Fruit fly (Drosophila melanogaster) whole organism, embryonic: ENCODE measurements around the gene SCaMC.

ENCODE experiments used
- B-H2 ChIP-seq: fragments of 200-800 bp; sonication (Bioruptor generic); optimal IDR thresholded peaks from 2 replicates; lab custom pipeline; 2018; ENCODE audit warnings: missing biosample characterization, mild to moderate bottlenecking, missing genetic modification characterization
- CG10267 ChIP-seq: fragments of 200-800 bp; sonication (Bioruptor generic); optimal IDR thresholded peaks from 2 replicates; lab custom pipeline; 2018; ENCODE audit warnings: missing biosample characterization, mild to moderate bottlenecking, missing genetic modification characterization, moderate library complexity
- CG11247 ChIP-seq: fragments of 200-800 bp; sonication (Bioruptor generic); IDR thresholded peaks from 2 replicates; pipeline ENCODE4 v1.3.6; 2022; ENCODE audit warnings: missing biosample characterization, missing genetic modification characterization
- CG11560 ChIP-seq: fragments of 200-800 bp; sonication (Bioruptor generic); IDR thresholded peaks from 3 replicates; pipeline ENCODE4 v1.3.6; 2022; ENCODE audit warnings: missing biosample characterization, missing genetic modification characterization
- CG12071 ChIP-seq: fragments of 200-800 bp; sonication (Bioruptor generic); optimal IDR thresholded peaks from 3 replicates; lab custom pipeline; 2018; ENCODE audit warnings: missing biosample characterization, mild to moderate bottlenecking, missing genetic modification characterization
- CG12769 ChIP-seq: fragments of 200-800 bp; sonication (Bioruptor generic); optimal IDR thresholded peaks from 2 replicates; lab custom pipeline; 2019; ENCODE audit warnings: missing biosample characterization, mild to moderate bottlenecking, missing genetic modification characterization, moderate library complexity
- CG13287 ChIP-seq: fragments of 200-800 bp; sonication (Bioruptor generic); IDR thresholded peaks from 2 replicates; pipeline ENCODE4 v1.3.6; 2022; ENCODE audit warnings: missing biosample characterization, missing genetic modification characterization; ENCODE audit not compliant: partially characterized antibody
- CG13894 ChIP-seq: fragments of 200-800 bp; sonication (Bioruptor generic); optimal IDR thresholded peaks from 3 replicates; lab custom pipeline; 2018; ENCODE audit warnings: missing biosample characterization, mild to moderate bottlenecking, missing genetic modification characterization, moderate library complexity
- CG15011 ChIP-seq: fragments of 200-800 bp; sonication (Bioruptor generic); optimal IDR thresholded peaks from 3 replicates; lab custom pipeline; 2018; ENCODE audit warnings: missing biosample characterization, mild to moderate bottlenecking, missing genetic modification characterization
- CG15514 ChIP-seq: fragments of 200-800 bp; sonication (Bioruptor generic); optimal IDR thresholded peaks from 3 replicates; lab custom pipeline; 2017; ENCODE audit warnings: missing biosample characterization, missing genetic modification characterization, mild to moderate bottlenecking, moderate library complexity, missing genetic modification reagents
- CG16815 ChIP-seq: fragments of 200-800 bp; sonication (Bioruptor generic); optimal IDR thresholded peaks from 3 replicates; lab custom pipeline; 2017; ENCODE audit warnings: missing biosample characterization, mild to moderate bottlenecking, missing genetic modification characterization
- CG1832 ChIP-seq: fragments of 200-800 bp; sonication (Bioruptor generic); optimal IDR thresholded peaks from 2 replicates; lab custom pipeline; 2017; ENCODE audit warnings: missing biosample characterization, mild to moderate bottlenecking, missing genetic modification characterization, inconsistent platforms
- CG2875 ChIP-seq: fragments of 200-800 bp; sonication (Bioruptor generic); optimal IDR thresholded peaks from 2 replicates; lab custom pipeline; 2017; ENCODE audit warnings: missing biosample characterization, mild to moderate bottlenecking, missing genetic modification characterization, missing genetic modification reagents
- CG31388 ChIP-seq: fragments of 200-800 bp; sonication (Bioruptor generic); optimal IDR thresholded peaks from 2 replicates; lab custom pipeline; 2016; ENCODE audit warnings: missing biosample characterization, missing genetic modification characterization
- CG33557 ChIP-seq: fragments of 200-800 bp; sonication (Bioruptor generic); optimal IDR thresholded peaks from 2 replicates; lab custom pipeline; 2019; ENCODE audit warnings: missing biosample characterization, mild to moderate bottlenecking, missing genetic modification characterization, moderate library complexity
- CG3407 ChIP-seq: fragments of 200-800 bp; sonication (Bioruptor generic); optimal IDR thresholded peaks from 2 replicates; lab custom pipeline; 2018; ENCODE audit warnings: missing biosample characterization, mild to moderate bottlenecking, missing genetic modification characterization
- CG6175 ChIP-seq: fragments of 200-800 bp; sonication (Bioruptor generic); IDR thresholded peaks from 3 replicates; pipeline ENCODE4 v1.3.6; 2022; ENCODE audit warnings: missing biosample characterization, missing genetic modification characterization
- CG8388 ChIP-seq: fragments of 200-800 bp; sonication (Bioruptor generic); optimal IDR thresholded peaks from 2 replicates; lab custom pipeline; 2019; ENCODE audit warnings: missing biosample characterization, mild to moderate bottlenecking, missing genetic modification characterization, moderate library complexity
- CG8924 ChIP-seq: fragments of 200-800 bp; optimal IDR thresholded peaks from 3 replicates; lab custom pipeline; 2019; ENCODE audit warnings: missing biosample characterization, mild to moderate bottlenecking, missing genetic modification characterization, moderate library complexity
- CG9727 ChIP-seq: fragments of 200-800 bp; sonication (Bioruptor generic); optimal IDR thresholded peaks from 3 replicates; lab custom pipeline; 2017; ENCODE audit warnings: missing biosample characterization, mild to moderate bottlenecking, missing genetic modification characterization
- Dll ChIP-seq: fragments of 200-800 bp; sonication (Bioruptor generic); IDR thresholded peaks from 4 replicates; pipeline ENCODE4 v1.3.6; 2022; ENCODE audit warnings: missing biosample characterization, missing genetic modification characterization; ENCODE audit not compliant: partially characterized antibody
- Doc3 ChIP-seq: fragments of 200-800 bp; sonication (Bioruptor generic); IDR thresholded peaks from 3 replicates; pipeline ENCODE4 v1.3.6; 2022; ENCODE audit warnings: missing biosample characterization, missing genetic modification characterization; ENCODE audit not compliant: partially characterized antibody
- HLH3B ChIP-seq: fragments of 200-800 bp; sonication (Bioruptor generic); IDR thresholded peaks from 2 replicates; pipeline ENCODE4 v1.3.6; 2022; ENCODE audit warnings: missing biosample characterization, missing genetic modification characterization
- NC2α ChIP-seq: fragments of 200-800 bp; sonication (Bioruptor generic); optimal IDR thresholded peaks from 2 replicates; lab custom pipeline; 2016; ENCODE audit warnings: missing biosample characterization, missing genetic modification characterization
- Nf-YC ChIP-seq: fragments of 200-800 bp; optimal IDR thresholded peaks from 3 replicates; lab custom pipeline; 2019; ENCODE audit warnings: missing biosample characterization, mild to moderate bottlenecking, missing genetic modification characterization, moderate library complexity
- Scr ChIP-seq: fragments of 200-800 bp; sonication (Bioruptor generic); IDR thresholded peaks from 2 replicates; pipeline ENCODE4 v1.3.6; 2022; ENCODE audit warnings: missing biosample characterization, missing genetic modification characterization; ENCODE audit not compliant: partially characterized antibody
- Sin3A ChIP-seq: fragments of >200 bp; optimal IDR thresholded peaks from 2 replicates; lab custom pipeline; 2018
- amos ChIP-seq: fragments of 200-800 bp; sonication (Bioruptor generic); IDR thresholded peaks from 2 replicates; pipeline ENCODE4 v1.3.6; 2022; ENCODE audit warnings: missing biosample characterization, missing genetic modification characterization; ENCODE audit not compliant: partially characterized antibody
- bsh ChIP-seq, 2 experiments: fragments of 200-800 bp; sonication (Bioruptor generic); optimal IDR thresholded peaks; 2 replicates each; lab custom pipeline; 2017 to 2018; ENCODE audit warnings: mild to moderate bottlenecking in 2 of 2, missing biosample characterization in 2 of 2, missing genetic modification characterization in 2 of 2, moderate library complexity in 1 of 2
- cas ChIP-seq: fragments of 200-800 bp; sonication (Bioruptor generic); IDR thresholded peaks from 2 replicates; pipeline ENCODE4 v1.3.6; 2022; ENCODE audit warnings: missing biosample characterization, missing genetic modification characterization
- cato ChIP-seq: fragments of 200-800 bp; sonication (Bioruptor generic); optimal IDR thresholded peaks from 2 replicates; lab custom pipeline; 2016; ENCODE audit warnings: missing biosample characterization, missing genetic modification characterization, borderline replicate concordance
- chif ChIP-seq, 2 experiments: fragments of 200-800 bp; sonication (Bioruptor generic); optimal IDR thresholded peaks; 3 replicates each; lab custom pipeline; 2016; ENCODE audit warnings: missing biosample characterization in 2 of 2, missing genetic modification characterization in 2 of 2
- corto ChIP-seq: fragments of 200-800 bp; sonication (Bioruptor generic); optimal IDR thresholded peaks from 2 replicates; lab custom pipeline; 2016; ENCODE audit warnings: missing biosample characterization, mild to moderate bottlenecking, missing genetic modification characterization, moderate library complexity
- danr ChIP-seq: fragments of 200-800 bp; sonication (Bioruptor generic); IDR thresholded peaks from 2 replicates; pipeline ENCODE4 v1.3.6; 2022; ENCODE audit warnings: missing biosample characterization, missing genetic modification characterization
- dati ChIP-seq: fragments of 200-800 bp; sonication (Bioruptor generic); IDR thresholded peaks from 2 replicates; pipeline ENCODE4 v1.3.6; 2022; ENCODE audit warnings: missing biosample characterization, missing genetic modification characterization
- dmrt11E ChIP-seq: fragments of 200-800 bp; sonication (Bioruptor generic); optimal IDR thresholded peaks from 3 replicates; lab custom pipeline; 2018; ENCODE audit warnings: missing biosample characterization, mild to moderate bottlenecking, missing genetic modification characterization, moderate library complexity
- grau ChIP-seq: fragments of 200-800 bp; optimal IDR thresholded peaks from 3 replicates; lab custom pipeline; 2019; ENCODE audit warnings: missing biosample characterization, mild to moderate bottlenecking, missing genetic modification characterization, moderate library complexity
- luna ChIP-seq: fragments of 200-800 bp; sonication (Bioruptor generic); optimal IDR thresholded peaks from 2 replicates; lab custom pipeline; 2016; ENCODE audit warnings: missing biosample characterization, missing genetic modification characterization
- maf-S ChIP-seq: fragments of 200-800 bp; sonication (Bioruptor generic); optimal IDR thresholded peaks from 2 replicates; lab custom pipeline; 2016; ENCODE audit warnings: missing biosample characterization, missing genetic modification characterization
- nom ChIP-seq: fragments of 200-800 bp; sonication (Bioruptor generic); optimal IDR thresholded peaks from 2 replicates; lab custom pipeline; 2017; ENCODE audit warnings: missing biosample characterization, missing genetic modification characterization, mild to moderate bottlenecking, moderate library complexity, missing genetic modification reagents
- org-1 ChIP-seq: fragments of 200-800 bp; sonication (Bioruptor generic); optimal IDR thresholded peaks from 2 replicates; lab custom pipeline; 2017; ENCODE audit warnings: missing biosample characterization, missing genetic modification characterization
- pb ChIP-seq: fragments of 200-800 bp; sonication (Bioruptor generic); optimal IDR thresholded peaks from 3 replicates; lab custom pipeline; 2016; ENCODE audit warnings: missing biosample characterization, missing genetic modification characterization
- pros ChIP-seq: fragments of 200-800 bp; sonication (Bioruptor generic); optimal IDR thresholded peaks from 3 replicates; lab custom pipeline; 2019; ENCODE audit warnings: missing biosample characterization, mild to moderate bottlenecking, missing genetic modification characterization, moderate library complexity
- psq ChIP-seq: fragments of 200-800 bp; sonication (Bioruptor generic); optimal IDR thresholded peaks from 2 replicates; lab custom pipeline; 2017; ENCODE audit warnings: missing biosample characterization, missing genetic modification characterization
- sens ChIP-seq: fragments of 200-800 bp; sonication (Bioruptor generic); peaks from one replicate; lab custom pipeline; 2016; ENCODE audit warnings: missing biosample characterization, missing genetic modification characterization
- sisA ChIP-seq: fragments of 200-800 bp; sonication (Bioruptor generic); IDR thresholded peaks from 2 replicates; pipeline ENCODE4 v1.3.6; 2022; ENCODE audit warnings: missing biosample characterization, missing genetic modification characterization
- sob ChIP-seq: fragments of 200-800 bp; sonication (Bioruptor generic); IDR thresholded peaks from 2 replicates; pipeline ENCODE4 v1.3.6; 2022; ENCODE audit warnings: missing biosample characterization, missing genetic modification characterization
- tio ChIP-seq: fragments of 200-800 bp; sonication (Bioruptor generic); optimal IDR thresholded peaks from 2 replicates; lab custom pipeline; 2017; ENCODE audit warnings: missing biosample characterization, missing genetic modification characterization, inconsistent platforms
- ttk ChIP-seq: fragments of 200-800 bp; sonication (Bioruptor generic); IDR thresholded peaks from 2 replicates; pipeline ENCODE4 v2.1.2; 2022; ENCODE audit warnings: missing biosample characterization, missing genetic modification characterization

SCaMC gene

dm6 chr3L:12391240-12391843 lies 23.3 kb downstream of the SCaMC start, which contains the start of gene Ncc69 (continued):
- TF ChIP-seq sisA, result no peak
- TF ChIP-seq pb (GFP tag; lab: Kevin White, UChicago), result no peak
- no peak for TF ChIP-seq CG10267 (tag; lab: Kevin White, UChicago)
- peak; percentile 31 for TF ChIP-seq B-H2 (GFP tag; lab: Kevin White, UChicago)
- TF ChIP-seq ttk (GFP tag; lab: Robert Waterston, UW), result no peak
- no peak; the same call in 1 of the 2 replicates for TF ChIP-seq amos (GFP tag; lab: Robert Waterston, UW)
- no peak for TF ChIP-seq CG12071
- no peak for TF ChIP-seq chif (GFP tag; optimal IDR thresholded peaks at IDR 0.05; lab: Kevin White, UChicago)
- TF ChIP-seq CG2875 (GFP tag; lab: Kevin White, UChicago), result no peak
- TF ChIP-seq HLH3B (GFP tag; lab: Robert Waterston, UW), result no peak
- no peak for TF ChIP-seq CG9727 (GFP tag; lab: Kevin White, UChicago)
- TF ChIP-seq danr, result no peak
- no peak for TF ChIP-seq CG8924 (tag; lab: Kevin White, UChicago)
- no peak for TF ChIP-seq CG1832 (GFP tag; lab: Kevin White, UChicago)
- no peak for TF ChIP-seq CG16815 (GFP tag; lab: Kevin White, UChicago)
- no peak for TF ChIP-seq CG33557 (GFP tag; lab: Kevin White, UChicago)
- no peak for TF ChIP-seq org-1
- no peak for TF ChIP-seq corto
- TF ChIP-seq NC2α (GFP tag; lab: Kevin White, UChicago), result no peak
- TF ChIP-seq Sin3A, result no peak
- peak; percentile 25; the same call in 1 of the 3 replicates for TF ChIP-seq CG6175 (GFP tag; lab: Robert Waterston, UW)
- TF ChIP-seq dmrt11E (tag; lab: Kevin White, UChicago), result no peak
- no peak for TF ChIP-seq Dll (GFP tag; lab: Robert Waterston, UW)
- no peak for TF ChIP-seq Nf-YC
- TF ChIP-seq Scr, result no peak; the same call in 1 of the 2 replicates
- no peak for TF ChIP-seq psq
- TF ChIP-seq, all 482 proteins: peak for 78

- TF ChIP-seq dati (GFP tag; lab: Robert Waterston, UW), result 0 out of 2 replicates have a peak, but pooled peaks have one; percentile 6
- TF ChIP-seq sens, result peak; percentile 25
- TF ChIP-seq CG13287 (GFP tag; lab: Robert Waterston, UW), result no peak
- no peak for TF ChIP-seq cas
- no peak for TF ChIP-seq CG8388 (GFP tag; lab: Kevin White, UChicago)
- TF ChIP-seq cato (GFP tag; lab: Kevin White, UChicago), result no peak
- no peak for TF ChIP-seq Scr
Measured at dm6 chr3L:12387898-12388297, 26.7 kb downstream of the SCaMC start.

dm6 chr3L:12387063-12387462 lies 27.6 kb downstream of the SCaMC start:
- TF ChIP-seq CG12769 (tag; lab: Kevin White, UChicago), result peak; percentile 8
- no peak for TF ChIP-seq pros (GFP tag; lab: Kevin White, UChicago)
- no peak for TF ChIP-seq CG3407 (GFP tag; lab: Kevin White, UChicago)
- no peak for TF ChIP-seq dati (GFP tag; lab: Robert Waterston, UW)
- TF ChIP-seq sob (GFP tag; lab: Robert Waterston, UW), result no peak
- TF ChIP-seq CG11247, result no peak
- TF ChIP-seq CG31388, result no peak
- no peak for TF ChIP-seq luna (GFP tag; lab: Kevin White, UChicago)
- TF ChIP-seq Doc3 (GFP tag; lab: Robert Waterston, UW), result no peak
- TF ChIP-seq CG15514 (GFP tag; lab: Kevin White, UChicago), result no peak
- TF ChIP-seq CG11560 (tag; lab: Robert Waterston, UW), result no peak
- TF ChIP-seq CG13894 (tag; lab: Kevin White, UChicago), result peak; percentile 87
- TF ChIP-seq CG15011 (GFP tag; lab: Kevin White, UChicago), result no peak
- no peak for TF ChIP-seq CG8924 (tag; lab: Kevin White, UChicago)
- no peak for TF ChIP-seq maf-S (GFP tag; lab: Kevin White, UChicago)
- no peak for TF ChIP-seq nom
- TF ChIP-seq bsh (GFP tag; optimal IDR thresholded peaks at IDR 0.05; lab: Kevin White, UChicago), result no peak
- TF ChIP-seq tio (GFP tag; lab: Kevin White, UChicago), result no peak
- TF ChIP-seq grau (tag; lab: Kevin White, UChicago), result no peak
